Worm (Caenorhabditis elegans): ENCODE measurements around the gene C32D5.7.
A peak's percentile ranks its signal among the peaks of the same experiment; 100 is the strongest.

ce11 chrII:6370110-6370509 is 30.3 kb upstream of the C32D5.7 start:
- peak; percentile 89 for TF ChIP-seq nhr-129 (tag; optimal IDR thresholded peaks at IDR 0.05)
- peak; percentile 91 to 94 for TF ChIP-seq mdl-1 (tag; optimal IDR thresholded peaks at IDR 0.05)
- peak; percentile 93 for TF ChIP-seq C34F6.9 (tag; optimal IDR thresholded peaks at IDR 0.05)
- peak; percentile 79 for TF ChIP-seq nhr-25 (tag; optimal IDR thresholded peaks at IDR 0.05)
- TF ChIP-seq mab-5 (tag; optimal IDR thresholded peaks at IDR 0.05): peak; percentile 71
- TF ChIP-seq lin-39 (tag; optimal IDR thresholded peaks at IDR 0.05): no peak
- no peak for TF ChIP-seq aly-2 (tag; optimal IDR thresholded peaks at IDR 0.05)
- peak; percentile 53 for TF ChIP-seq fos-1 (tag; optimal IDR thresholded peaks at IDR 0.05)
- peak; percentile 66 to 88 for TF ChIP-seq lsy-2 (tag; optimal IDR thresholded peaks at IDR 0.05)
- TF ChIP-seq nhr-11 (tag; optimal IDR thresholded peaks at IDR 0.05): no peak
- TF ChIP-seq unc-62 (GFP tag; optimal IDR thresholded peaks at IDR 0.05): no peak
- TF ChIP-seq Y55F3AM.14 (GFP tag; optimal IDR thresholded peaks at IDR 0.05): no peak
- no peak for TF ChIP-seq nhr-12 (tag; optimal IDR thresholded peaks at IDR 0.05)
- no peak for TF ChIP-seq unc-39 (tag; optimal IDR thresholded peaks at IDR 0.05)

All from whole organism, L2 larva.